Fruit fly (Drosophila melanogaster) whole organism, wandering third instar larva: Measurements from ENCODE around the gene Bet3.

Source experiments
- Abd-B ChIP-seq: fragments of >200 bp; optimal IDR thresholded peaks from 2 replicates; lab custom pipeline; 2017; ENCODE audit warnings: missing biosample characterization, missing genetic modification characterization
- CG32264 ChIP-seq: fragments of 200-800 bp; sonication (Bioruptor generic); optimal IDR thresholded peaks from 2 replicates; lab custom pipeline; 2016; ENCODE audit warnings: missing biosample characterization, missing genetic modification characterization
- CG9705 ChIP-seq: fragments of 200-800 bp; sonication (Bioruptor generic); optimal IDR thresholded peaks from 2 replicates; lab custom pipeline; 2018; ENCODE audit warnings: missing biosample characterization, mild to moderate bottlenecking, missing genetic modification characterization
- Dfd ChIP-seq: fragments of >200 bp; optimal IDR thresholded peaks from 2 replicates; lab custom pipeline; 2017; ENCODE audit warnings: missing biosample characterization, missing genetic modification characterization
- Dif ChIP-seq: fragments of 200-275, 200-300 bp; sonication (Bioruptor generic); optimal IDR thresholded peaks from 2 replicates; lab custom pipeline; 2018; ENCODE audit warnings: missing biosample characterization, missing genetic modification characterization; ENCODE audit not compliant: partially characterized antibody
- GATAd ChIP-seq: sonication (Bioruptor generic); optimal IDR thresholded peaks from 2 replicates; lab custom pipeline; 2016; ENCODE audit warnings: missing biosample characterization, missing genetic modification characterization
- HLH106 ChIP-seq: fragments of 200-800 bp; optimal IDR thresholded peaks from 3 replicates; lab custom pipeline; 2019; ENCODE audit warnings: missing biosample characterization, mild to moderate bottlenecking, missing genetic modification characterization, moderate library complexity
- Hnf4 ChIP-seq: fragments of 200-800 bp; sonication (Bioruptor generic); optimal IDR thresholded peaks from 2 replicates; lab custom pipeline; 2016; ENCODE audit warnings: missing biosample characterization, mild to moderate bottlenecking, missing genetic modification characterization
- Hr78 ChIP-seq: fragments of >200 bp; optimal IDR thresholded peaks from 2 replicates; lab custom pipeline; 2017; ENCODE audit warnings: missing biosample characterization, missing genetic modification characterization
- Hr83 ChIP-seq: fragments of 200-300 bp; sonication (Bioruptor generic); optimal IDR thresholded peaks from 2 replicates; lab custom pipeline; 2016; ENCODE audit warnings: missing biosample characterization, mild to moderate bottlenecking, missing genetic modification characterization, moderate library complexity; ENCODE audit not compliant: poor library complexity, severe bottlenecking
- Jra ChIP-seq: sonication (Bioruptor generic); optimal IDR thresholded peaks from 2 replicates; lab custom pipeline; 2016; ENCODE audit warnings: missing biosample characterization, missing genetic modification characterization
- Mio ChIP-seq: sonication (Bioruptor generic); optimal IDR thresholded peaks from 2 replicates; lab custom pipeline; 2016; ENCODE audit warnings: missing biosample characterization, missing genetic modification characterization
- Myc ChIP-seq: fragments of >200 bp; optimal IDR thresholded peaks from 2 replicates; lab custom pipeline; 2017
- N ChIP-seq: fragments of >200 bp; optimal IDR thresholded peaks from 2 replicates; lab custom pipeline; 2018; ENCODE audit warnings: missing biosample characterization, missing external identifiers, missing genetic modification characterization
- OdsH ChIP-seq: fragments of 200-800 bp; sonication (Bioruptor generic); optimal IDR thresholded peaks from 2 replicates; lab custom pipeline; 2016; ENCODE audit warnings: missing biosample characterization, mild to moderate bottlenecking, missing genetic modification characterization
- Rel ChIP-seq, 2 experiments: fragments of 200-800 bp; sonication (Bioruptor generic) in 1 of 2; optimal IDR thresholded peaks; 2 replicates in 1 of 2; 3 replicates in 1 of 2; lab custom pipeline; 2016 to 2019; ENCODE audit warnings: mild to moderate bottlenecking in 2 of 2, missing biosample characterization in 2 of 2, missing genetic modification characterization in 2 of 2, moderate library complexity in 1 of 2
- Sp1 ChIP-seq: fragments of 200-800 bp; sonication (Bioruptor generic); optimal IDR thresholded peaks from 3 replicates; lab custom pipeline; 2019; ENCODE audit warnings: missing biosample characterization, mild to moderate bottlenecking, missing genetic modification characterization, moderate library complexity
- Vsx2 ChIP-seq: fragments of 200-300, 225-300 bp; sonication (Bioruptor generic); optimal IDR thresholded peaks from 2 replicates; lab custom pipeline; 2018; ENCODE audit warnings: missing biosample characterization, missing genetic modification characterization; ENCODE audit not compliant: partially characterized antibody
- br ChIP-seq: fragments of 200-800 bp; sonication (Bioruptor generic); optimal IDR thresholded peaks from 2 replicates; lab custom pipeline; 2016; ENCODE audit warnings: missing biosample characterization, missing genetic modification characterization
- brk ChIP-seq: fragments of 200-800 bp; sonication (Bioruptor generic); optimal IDR thresholded peaks from 2 replicates; lab custom pipeline; 2016; ENCODE audit warnings: missing biosample characterization, mild to moderate bottlenecking, missing genetic modification characterization
- dl ChIP-seq, 2 experiments: fragments of 175-275, 200-275 bp in 1 of 2; fragments of 200-275 bp in 1 of 2; sonication (Bioruptor generic); optimal IDR thresholded peaks; lab custom pipeline; 2018; ENCODE audit warnings: mild to moderate bottlenecking in 2 of 2, missing biosample characterization in 2 of 2, missing genetic modification characterization in 2 of 2, moderate library complexity in 2 of 2; ENCODE audit not compliant: partially characterized antibody in 2 of 2, insufficient read depth in 1 of 2
- dmrt93B ChIP-seq: fragments of 200-800 bp; sonication (Bioruptor generic); optimal IDR thresholded peaks from 2 replicates; lab custom pipeline; 2018; ENCODE audit warnings: missing biosample characterization, mild to moderate bottlenecking, missing genetic modification characterization
- dsf ChIP-seq: sonication (Bioruptor generic); optimal IDR thresholded peaks from 2 replicates; lab custom pipeline; 2016; ENCODE audit warnings: missing biosample characterization, missing genetic modification characterization, borderline replicate concordance
- ey ChIP-seq: fragments of 200-800 bp; sonication (Bioruptor generic); optimal IDR thresholded peaks from 2 replicates; lab custom pipeline; 2016; ENCODE audit warnings: missing biosample characterization, missing genetic modification characterization
- foxo ChIP-seq, 2 experiments: fragments of 200-800 bp; sonication (Bioruptor generic); optimal IDR thresholded peaks; 2 replicates in 1 of 2; 3 replicates in 1 of 2; lab custom pipeline; 2016 to 2017; ENCODE audit warnings: missing biosample characterization in 2 of 2, missing genetic modification characterization in 2 of 2
- fru ChIP-seq: fragments of 200-800 bp; sonication (Bioruptor generic); optimal IDR thresholded peaks from 3 replicates; lab custom pipeline; 2016; ENCODE audit warnings: missing biosample characterization, mild to moderate bottlenecking, missing genetic modification characterization
- h ChIP-seq: fragments of 200-800 bp; sonication (Bioruptor generic); optimal IDR thresholded peaks from 3 replicates; lab custom pipeline; 2016; ENCODE audit warnings: missing biosample characterization, mild to moderate bottlenecking, missing genetic modification characterization
- jim ChIP-seq: fragments of 175-275, 200-325 bp; sonication (Bioruptor generic); optimal IDR thresholded peaks from 2 replicates; lab custom pipeline; 2016; ENCODE audit warnings: missing biosample characterization, mild to moderate bottlenecking, missing genetic modification characterization
- pan ChIP-seq: fragments of >200 bp; optimal IDR thresholded peaks from 2 replicates; lab custom pipeline; 2017
- psq ChIP-seq: fragments of 200-800 bp; sonication (Bioruptor generic); optimal IDR thresholded peaks from 3 replicates; lab custom pipeline; 2017; ENCODE audit warnings: missing biosample characterization, mild to moderate bottlenecking, missing genetic modification characterization, moderate library complexity
- rgr ChIP-seq: fragments of 200-800 bp; sonication (Bioruptor generic); optimal IDR thresholded peaks from 3 replicates; lab custom pipeline; 2016; ENCODE audit warnings: missing biosample characterization, mild to moderate bottlenecking, missing genetic modification characterization
- sage ChIP-seq: fragments of 200-800 bp; sonication (Bioruptor generic); optimal IDR thresholded peaks from 2 replicates; lab custom pipeline; 2016; ENCODE audit warnings: missing biosample characterization, mild to moderate bottlenecking, missing genetic modification characterization
- sv ChIP-seq: fragments of 200-800 bp; sonication (Bioruptor generic); optimal IDR thresholded peaks from 3 replicates; lab custom pipeline; 2016; ENCODE audit warnings: missing biosample characterization, missing genetic modification characterization
- tai ChIP-seq: sonication (Bioruptor generic); optimal IDR thresholded peaks from 2 replicates; lab custom pipeline; 2016; ENCODE audit warnings: missing biosample characterization, missing genetic modification characterization
- usp ChIP-seq: fragments of >200 bp; optimal IDR thresholded peaks from 2 replicates; lab custom pipeline; 2017; ENCODE audit warnings: missing biosample characterization, missing genetic modification characterization
- woc ChIP-seq: sonication (Bioruptor generic); optimal IDR thresholded peaks from 2 replicates; lab custom pipeline; 2016; ENCODE audit warnings: missing biosample characterization, mild to moderate bottlenecking, missing genetic modification characterization

Gene Bet3

DNA sequence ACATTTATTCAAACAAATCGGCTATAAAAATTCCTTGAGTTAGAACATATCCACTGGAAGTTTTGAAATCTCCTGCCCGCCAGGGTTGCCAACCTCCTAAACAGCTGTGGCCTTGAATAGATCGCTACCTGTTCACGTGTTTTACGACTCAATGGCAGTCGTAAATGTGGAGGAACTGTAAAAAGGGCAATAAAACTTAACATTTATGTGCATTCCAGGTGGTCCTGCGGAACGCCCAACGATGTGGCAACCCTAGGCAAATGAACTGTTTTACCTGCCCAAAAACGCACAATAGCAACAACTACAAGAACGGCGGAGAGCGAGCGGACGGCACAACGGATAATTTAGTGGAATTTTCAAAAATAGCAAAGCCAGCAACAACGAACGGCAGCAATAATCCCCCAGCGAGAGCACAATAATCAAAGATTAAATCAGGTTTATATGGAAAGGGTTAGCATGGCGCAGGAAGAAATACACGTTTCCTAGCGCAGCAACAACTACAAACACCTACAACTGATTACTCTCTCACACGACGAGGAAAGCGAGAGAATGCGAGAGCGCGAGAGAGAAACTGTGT, 19.7 kb upstream of the Bet3 start:
- TF ChIP-seq N (GFP tag; lab: Kevin White, UChicago) (no peak), foxo (GFP tag; optimal IDR thresholded peaks at IDR 0.05; lab: Kevin White, UChicago) (no peak), Hr83 (GFP tag; lab: Kevin White, UChicago) (no peak), Vsx2 (GFP tag; lab: Kevin White, UChicago) (no peak), Dif (peak; percentile 32), GATAd (GFP tag; lab: Kevin White, UChicago) (no peak), psq (no peak), sage (GFP tag; lab: Kevin White, UChicago) (no peak)
- TF ChIP-seq, all 38 proteins: peak for 1

- TF ChIP-seq Mio (GFP tag; lab: Kevin White, UChicago) (no peak), Hnf4 (GFP tag; lab: Kevin White, UChicago) (peak; percentile 76), Hr83 (GFP tag; lab: Kevin White, UChicago) (peak; percentile 70), fru (GFP tag; lab: Kevin White, UChicago) (peak; percentile 77), Rel (GFP tag; optimal IDR thresholded peaks at IDR 0.05; lab: Kevin White, UChicago) (peak; percentile 34), Rel (tag; optimal IDR thresholded peaks at IDR 0.05; lab: Kevin White, UChicago) (peak; percentile 96), CG9705 (GFP tag; lab: Kevin White, UChicago) (peak; percentile 61), dmrt93B (GFP tag; lab: Kevin White, UChicago) (peak; percentile 42), Jra (GFP tag; lab: Kevin White, UChicago) (peak; percentile 79), ey (GFP tag; lab: Kevin White, UChicago) (peak; percentile 76), tai (peak; percentile 69), HLH106 (peak; percentile 76), N (GFP tag; lab: Kevin White, UChicago) (no peak), woc (GFP tag; lab: Kevin White, UChicago) (peak; percentile 79), foxo (GFP tag; optimal IDR thresholded peaks at IDR 0.05; lab: Kevin White, UChicago) (peak in 1 of 2 experiments; percentile 82), usp (GFP tag; lab: Kevin White, UChicago) (no peak), sage (GFP tag; lab: Kevin White, UChicago) (peak; percentile 78), OdsH (GFP tag; lab: Kevin White, UChicago) (peak; percentile 71), Abd-B (GFP tag; lab: Kevin White, UChicago) (no peak), dsf (GFP tag; lab: Kevin White, UChicago) (peak; percentile 70), Myc (lab: Kevin White, UChicago) (peak; percentile 92), br (peak; percentile 77), dl (GFP tag; optimal IDR thresholded peaks at IDR 0.05; lab: Kevin White, UChicago; ENCODE audit: insufficient read depth in 1 of 2, partially characterized antibody in 2 of 2) (no peak), sv (GFP tag; lab: Kevin White, UChicago) (peak; percentile 84), Hr78 (GFP tag; lab: Kevin White, UChicago) (no peak), brk (GFP tag; lab: Kevin White, UChicago) (peak; percentile 57), rgr (GFP tag; lab: Kevin White, UChicago) (peak; percentile 82), psq (peak; percentile 85), Sp1 (GFP tag; lab: Kevin White, UChicago) (peak; percentile 73), h (peak; percentile 89)
These were observed 18.9 kb upstream of the Bet3 start, which contains the start of the genes CG3434 and CG44838 for dm6 chr3L:9460775-9461491. CG3434 (minus strand) TSS chr3L:9460799. CG44838 (plus strand) TSS chr3L:9461050.

dm6 chr3L:9457619-9458092, 15.6 kb upstream of the Bet3 start, which contains the start of gene CG3437:
CG3437 (minus strand) TSS chr3L:9457669.
- no peak for TF ChIP-seq tai
- TF ChIP-seq Hr83 (GFP tag; lab: Kevin White, UChicago), result peak; percentile 99
- TF ChIP-seq woc (GFP tag; lab: Kevin White, UChicago), result peak; percentile 99
- peak; percentile 99 for TF ChIP-seq br
- peak; percentile 98 for TF ChIP-seq sv (GFP tag; lab: Kevin White, UChicago)
- peak; percentile 99 for TF ChIP-seq CG32264
- peak; percentile 95 for TF ChIP-seq Rel (GFP tag; optimal IDR thresholded peaks at IDR 0.05; lab: Kevin White, UChicago)
- peak; percentile 89 for TF ChIP-seq Rel (tag; optimal IDR thresholded peaks at IDR 0.05; lab: Kevin White, UChicago)
- TF ChIP-seq GATAd (GFP tag; lab: Kevin White, UChicago), result peak; percentile 98
- TF ChIP-seq sage (GFP tag; lab: Kevin White, UChicago), result peak; percentile 98
- no peak for TF ChIP-seq N (GFP tag; lab: Kevin White, UChicago)
- peak; percentile 98 for TF ChIP-seq Jra (GFP tag; lab: Kevin White, UChicago)
- peak; percentile 99 to 100 for TF ChIP-seq foxo (GFP tag; optimal IDR thresholded peaks at IDR 0.05; lab: Kevin White, UChicago)
- TF ChIP-seq OdsH (GFP tag; lab: Kevin White, UChicago), result peak; percentile 99
- peak; percentile 99 for TF ChIP-seq ey (GFP tag; lab: Kevin White, UChicago)
- TF ChIP-seq Dfd (GFP tag; lab: Kevin White, UChicago), result peak; percentile 92
- peak; percentile 97 for TF ChIP-seq Mio (GFP tag; lab: Kevin White, UChicago)
- peak; percentile 96 for TF ChIP-seq dsf (GFP tag; lab: Kevin White, UChicago)
- TF ChIP-seq Vsx2 (GFP tag; lab: Kevin White, UChicago), result no peak
- peak; percentile 98 for TF ChIP-seq brk (GFP tag; lab: Kevin White, UChicago)
- TF ChIP-seq h, result peak; percentile 99
- no peak for TF ChIP-seq Abd-B (GFP tag; lab: Kevin White, UChicago)
- no peak for TF ChIP-seq dl (GFP tag; optimal IDR thresholded peaks at IDR 0.05; lab: Kevin White, UChicago; ENCODE audit: insufficient read depth in 1 of 2, partially characterized antibody in 2 of 2)
- peak; percentile 99 for TF ChIP-seq CG9705 (GFP tag; lab: Kevin White, UChicago)
- TF ChIP-seq Hnf4 (GFP tag; lab: Kevin White, UChicago), result peak; percentile 99
- TF ChIP-seq Dif, result no peak
- peak; percentile 100 for TF ChIP-seq Sp1 (GFP tag; lab: Kevin White, UChicago)
- TF ChIP-seq pan (lab: Kevin White, UChicago), result no peak
- TF ChIP-seq Hr78 (GFP tag; lab: Kevin White, UChicago), result no peak
- peak; percentile 91 for TF ChIP-seq jim (GFP tag; lab: Kevin White, UChicago)
- peak; percentile 99 for TF ChIP-seq HLH106
- no peak for TF ChIP-seq Myc (lab: Kevin White, UChicago)
- peak; percentile 99 for TF ChIP-seq dmrt93B (GFP tag; lab: Kevin White, UChicago)
- peak; percentile 100 for TF ChIP-seq rgr (GFP tag; lab: Kevin White, UChicago)
